Fruit fly (Drosophila melanogaster): Measurements from ENCODE around the gene Ipp.

Ipp gene

dm6 chr3R:13941390-13941789 is 17.2 kb upstream of the Ipp start (continued):
- TF ChIP-seq CG16863 (GFP tag; optimal IDR thresholded peaks at IDR 0.05): no peak
- no peak for TF ChIP-seq oc (tag; optimal IDR thresholded peaks at IDR 0.05)
- no peak for TF ChIP-seq Hmx (GFP tag; optimal IDR thresholded peaks at IDR 0.05)
- TF ChIP-seq Ravus (GFP tag; IDR thresholded peaks at IDR 0.05): no peak
- no peak for TF ChIP-seq CG7357 (GFP tag; IDR thresholded peaks at IDR 0.05)
- TF ChIP-seq CG2712 (tag; optimal IDR thresholded peaks at IDR 0.05): peak; percentile 17
- no peak for TF ChIP-seq Nf-YB (GFP tag; optimal IDR thresholded peaks at IDR 0.05)
- no peak for TF ChIP-seq MTF-1 (GFP tag; optimal IDR thresholded peaks at IDR 0.05; ENCODE audit: borderline replicate concordance)
- TF ChIP-seq Dfd (GFP tag; optimal IDR thresholded peaks at IDR 0.05): no peak
- TF ChIP-seq CG11093 (GFP tag; IDR thresholded peaks at IDR 0.05): no peak
- no peak for TF ChIP-seq yki (optimal IDR thresholded peaks at IDR 0.05)
- no peak for TF ChIP-seq ranshi (GFP tag; IDR thresholded peaks at IDR 0.05)
- no peak for TF ChIP-seq CG11560 (tag; IDR thresholded peaks at IDR 0.05)
- TF ChIP-seq lbe (GFP tag; optimal IDR thresholded peaks at IDR 0.05): peak; percentile 18
- no peak for TF ChIP-seq hth (optimal IDR thresholded peaks at IDR 0.05)
- TF ChIP-seq jigr1 (GFP tag; IDR thresholded peaks at IDR 0.05): no peak
- no peak for TF ChIP-seq so (GFP tag; IDR thresholded peaks at IDR 0.05)
- TF ChIP-seq grau (tag; optimal IDR thresholded peaks at IDR 0.05): no peak
- no peak for TF ChIP-seq cato (GFP tag; optimal IDR thresholded peaks at IDR 0.05; ENCODE audit: borderline replicate concordance)
- TF ChIP-seq cad (GFP tag; optimal IDR thresholded peaks at IDR 0.05): no peak
- no peak for TF ChIP-seq CG12071 (GFP tag; optimal IDR thresholded peaks at IDR 0.05)
- TF ChIP-seq corto (GFP tag; optimal IDR thresholded peaks at IDR 0.05): no peak
- no peak for TF ChIP-seq Drgx (GFP tag; IDR thresholded peaks at IDR 0.05)
- no peak for TF ChIP-seq CG31224 (GFP tag; IDR thresholded peaks at IDR 0.05)
- no peak for TF ChIP-seq Sin3A (optimal IDR thresholded peaks at IDR 0.05)
- TF ChIP-seq dmrt11E (tag; optimal IDR thresholded peaks at IDR 0.05): peak; percentile 41
- TF ChIP-seq Vsx1 (GFP tag; optimal IDR thresholded peaks at IDR 0.05): no peak

dm6 chr3R:13943360-13943759 is 15.2 kb upstream of the Ipp start, which contains the start of gene Art9:
Gene Art9 (minus strand): TSS chr3R:13943460.
- no peak for TF ChIP-seq hth (optimal IDR thresholded peaks at IDR 0.05)
- no peak for TF ChIP-seq CG6854 (GFP tag; optimal IDR thresholded peaks at IDR 0.05)
- no peak for TF ChIP-seq pnt (GFP tag; optimal IDR thresholded peaks at IDR 0.05)
- no peak for TF ChIP-seq Max (GFP tag; optimal IDR thresholded peaks at IDR 0.05)
- TF ChIP-seq CG4360 (GFP tag; IDR thresholded peaks at IDR 0.05): no peak
- TF ChIP-seq so (GFP tag; IDR thresholded peaks at IDR 0.05): no peak
- TF ChIP-seq CG10565 (GFP tag; optimal IDR thresholded peaks at IDR 0.05): no peak
- no peak for TF ChIP-seq nmo (GFP tag; optimal IDR thresholded peaks at IDR 0.05)
- TF ChIP-seq Hr3 (GFP tag; optimal IDR thresholded peaks at IDR 0.05): no peak
- no peak for TF ChIP-seq sd (tag; optimal IDR thresholded peaks at IDR 0.05)
- TF ChIP-seq eve (GFP tag; optimal IDR thresholded peaks at IDR 0.05): no peak
- TF ChIP-seq CG11504 (tag; optimal IDR thresholded peaks at IDR 0.05): no peak
- no peak for TF ChIP-seq chm (GFP tag; IDR thresholded peaks at IDR 0.05)
- no peak for TF ChIP-seq dm (GFP tag; optimal IDR thresholded peaks at IDR 0.05)
- no peak for TF ChIP-seq CG7556 (GFP tag; optimal IDR thresholded peaks at IDR 0.05)
- no peak for TF ChIP-seq wek (GFP tag; optimal IDR thresholded peaks at IDR 0.05)
- TF ChIP-seq knrl (GFP tag; IDR thresholded peaks at IDR 0.05; ENCODE audit: partially characterized antibody): no peak
- TF ChIP-seq CG3838 (GFP tag; optimal IDR thresholded peaks at IDR 0.05): no peak
